Fruit fly (Drosophila melanogaster): Measurements from ENCODE around the gene PlexB.

PlexB gene

dm6 chr4:62538-62937, 19.0 kb upstream of the PlexB start:
- no peak for TF ChIP-seq psq (optimal IDR thresholded peaks at IDR 0.05)
- TF ChIP-seq Sin3A (optimal IDR thresholded peaks at IDR 0.05) = no peak

dm6 chr4:60001-60997, 16.7 kb upstream of the PlexB start:
- no peak for TF ChIP-seq ttk (optimal IDR thresholded peaks at IDR 0.05)
- no peak for TF ChIP-seq psq (optimal IDR thresholded peaks at IDR 0.05)
- TF ChIP-seq Myc (optimal IDR thresholded peaks at IDR 0.05) = no peak
- no peak for TF ChIP-seq insv (optimal IDR thresholded peaks at IDR 0.05)
- no peak for TF ChIP-seq Sin3A (optimal IDR thresholded peaks at IDR 0.05)
- TF ChIP-seq h (optimal IDR thresholded peaks at IDR 0.05) = no peak

- TF ChIP-seq ttk (optimal IDR thresholded peaks at IDR 0.05) (no peak), psq (optimal IDR thresholded peaks at IDR 0.05) (no peak), Myc (optimal IDR thresholded peaks at IDR 0.05) (no peak), Sin3A (optimal IDR thresholded peaks at IDR 0.05) (no peak), h (optimal IDR thresholded peaks at IDR 0.05) (no peak), insv (optimal IDR thresholded peaks at IDR 0.05) (no peak)
Observed at dm6 chr4:58896-59525, 15.4 kb upstream of the PlexB start.

dm6 chr4:56242-57159, 12.9 kb upstream of the PlexB start, which contains the start of gene ci:
ci (minus strand) TSS chr4:57041.
- TF ChIP-seq insv (optimal IDR thresholded peaks at IDR 0.05) = no peak
- no peak for TF ChIP-seq psq (optimal IDR thresholded peaks at IDR 0.05)
- TF ChIP-seq h (optimal IDR thresholded peaks at IDR 0.05) = no peak
- TF ChIP-seq Sin3A (optimal IDR thresholded peaks at IDR 0.05) = no peak
- no peak for TF ChIP-seq ttk (optimal IDR thresholded peaks at IDR 0.05)

dm6 chr4:54633-55032, 11.1 kb upstream of the PlexB start:
- no peak for TF ChIP-seq ttk (optimal IDR thresholded peaks at IDR 0.05)

dm6 chr4:46942-47527, 3.5 kb upstream of the PlexB start:
- TF ChIP-seq Myc (optimal IDR thresholded peaks at IDR 0.05) (no peak), psq (optimal IDR thresholded peaks at IDR 0.05) (no peak), insv (optimal IDR thresholded peaks at IDR 0.05) (no peak), Sin3A (optimal IDR thresholded peaks at IDR 0.05) (no peak), ttk (optimal IDR thresholded peaks at IDR 0.05) (no peak), h (optimal IDR thresholded peaks at IDR 0.05) (no peak)

dm6 chr4:46484-46883, 2.9 kb upstream of the PlexB start:
- TF ChIP-seq psq (optimal IDR thresholded peaks at IDR 0.05) (no peak), insv (optimal IDR thresholded peaks at IDR 0.05) (no peak), Myc (optimal IDR thresholded peaks at IDR 0.05) (no peak), Sin3A (optimal IDR thresholded peaks at IDR 0.05) (no peak), h (optimal IDR thresholded peaks at IDR 0.05) (no peak), ttk (optimal IDR thresholded peaks at IDR 0.05) (no peak)

- no peak for TF ChIP-seq h (optimal IDR thresholded peaks at IDR 0.05)
- TF ChIP-seq psq (optimal IDR thresholded peaks at IDR 0.05) = no peak
- no peak for TF ChIP-seq ttk (optimal IDR thresholded peaks at IDR 0.05)
- TF ChIP-seq insv (optimal IDR thresholded peaks at IDR 0.05) = no peak
- TF ChIP-seq Myc (optimal IDR thresholded peaks at IDR 0.05) = no peak
- no peak for TF ChIP-seq Sin3A (optimal IDR thresholded peaks at IDR 0.05)
Observed at dm6 chr4:44780-45179, 1.2 kb upstream of the PlexB start.

- TF ChIP-seq h (optimal IDR thresholded peaks at IDR 0.05) (no peak), insv (optimal IDR thresholded peaks at IDR 0.05) (no peak), Sin3A (optimal IDR thresholded peaks at IDR 0.05) (no peak), Myc (optimal IDR thresholded peaks at IDR 0.05) (no peak), ttk (optimal IDR thresholded peaks at IDR 0.05) (no peak), psq (optimal IDR thresholded peaks at IDR 0.05) (no peak)
Observed at dm6 chr4:43936-44260, 320 bp upstream of the PlexB start.

dm6 chr4:42352-42751, 1.2 kb downstream of the PlexB start:
- TF ChIP-seq psq (optimal IDR thresholded peaks at IDR 0.05) (no peak), Sin3A (optimal IDR thresholded peaks at IDR 0.05) (no peak), insv (optimal IDR thresholded peaks at IDR 0.05) (no peak), Myc (optimal IDR thresholded peaks at IDR 0.05) (no peak), h (optimal IDR thresholded peaks at IDR 0.05) (no peak), ttk (optimal IDR thresholded peaks at IDR 0.05) (no peak)

- no peak for TF ChIP-seq h (optimal IDR thresholded peaks at IDR 0.05)
Observed at dm6 chr4:1409-1808, 42.2 kb downstream of the PlexB start.

dm6 chr4:579-978, 43.0 kb downstream of the PlexB start, which contains the start of gene JYalpha:
JYalpha (plus strand) TSS chr4:879.
- no peak for TF ChIP-seq insv (optimal IDR thresholded peaks at IDR 0.05)
- no peak for TF ChIP-seq Sin3A (optimal IDR thresholded peaks at IDR 0.05)
- TF ChIP-seq psq (optimal IDR thresholded peaks at IDR 0.05) = no peak
- TF ChIP-seq h (optimal IDR thresholded peaks at IDR 0.05) = no peak
- no peak for TF ChIP-seq Myc (optimal IDR thresholded peaks at IDR 0.05)
- no peak for TF ChIP-seq ttk (optimal IDR thresholded peaks at IDR 0.05)

All from Kc167 (cell line).